Worm (Caenorhabditis elegans): ENCODE results near the gene nhr-78.

DNA sequence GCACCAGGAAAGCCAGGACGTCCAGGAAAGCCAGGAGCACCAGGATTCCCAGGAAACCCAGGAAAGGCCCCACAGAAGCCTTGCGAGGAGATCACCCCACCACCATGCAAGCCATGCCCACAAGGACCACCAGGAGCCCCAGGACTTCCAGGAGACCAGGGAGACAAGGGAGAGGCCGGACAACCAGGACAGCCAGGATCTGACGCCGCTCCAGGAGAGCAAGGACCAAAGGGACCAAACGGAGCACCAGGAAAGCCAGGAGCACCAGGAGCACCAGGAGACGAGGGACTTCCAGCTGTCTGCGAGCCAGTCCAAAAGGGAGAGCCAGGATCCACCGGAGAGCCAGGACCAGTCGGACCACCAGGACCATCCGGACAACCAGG is 41.7 kb downstream of the nhr-78 start:
- no peak for TF ChIP-seq lsy-2 (tag; optimal IDR thresholded peaks at IDR 0.05)
- no peak for TF ChIP-seq skn-1 (tag; optimal IDR thresholded peaks at IDR 0.05)
- TF ChIP-seq R02D3.7 (tag; optimal IDR thresholded peaks at IDR 0.05) = no peak
- TF ChIP-seq ztf-11 (tag; optimal IDR thresholded peaks at IDR 0.05) = no peak
- TF ChIP-seq lir-3 (tag; optimal IDR thresholded peaks at IDR 0.05) = no peak
- TF ChIP-seq fkh-10 (GFP tag; optimal IDR thresholded peaks at IDR 0.05) = no peak
- no peak for TF ChIP-seq unc-130 (GFP tag; optimal IDR thresholded peaks at IDR 0.05)
- TF ChIP-seq hif-1 (tag; optimal IDR thresholded peaks at IDR 0.05) = no peak
- no peak for TF ChIP-seq ces-1 (GFP tag; optimal IDR thresholded peaks at IDR 0.05)
